Fruit fly (Drosophila melanogaster) whole organism, pupa: ENCODE measurements around the gene CG42824.

Experiments used
- CG13204 ChIP-seq: fragments of 200-800 bp; sonication (Bioruptor generic); optimal IDR thresholded peaks from 2 replicates; lab custom pipeline; 2018; ENCODE audit warnings: missing biosample characterization, mild to moderate bottlenecking, missing genetic modification characterization, moderate library complexity
- CG32121 ChIP-seq: fragments of 200-800 bp; sonication (Bioruptor generic); IDR thresholded peaks from 2 replicates; pipeline ENCODE4 v1.3.6; 2022; ENCODE audit warnings: missing biosample characterization, missing genetic modification characterization
- D1 ChIP-seq: fragments of 200-800 bp; sonication (Bioruptor generic); optimal IDR thresholded peaks from 2 replicates; lab custom pipeline; 2018; ENCODE audit warnings: missing biosample characterization, mild to moderate bottlenecking, missing genetic modification characterization, moderate library complexity

dm6 chr3R:17420338-17420737 lies 14.0 kb upstream of the CG42824 start, which contains the start of gene CG42835:
- TF ChIP-seq D1 (tag; lab: Kevin White, UChicago): no peak
- TF ChIP-seq CG13204 (GFP tag; lab: Kevin White, UChicago): no peak
- no peak for TF ChIP-seq CG32121
